Worm (Caenorhabditis elegans): ENCODE results near the gene C05C10.8.
A peak's percentile ranks its signal among the peaks of the same experiment; 100 is the strongest.

The C05C10.8 gene

DNA sequence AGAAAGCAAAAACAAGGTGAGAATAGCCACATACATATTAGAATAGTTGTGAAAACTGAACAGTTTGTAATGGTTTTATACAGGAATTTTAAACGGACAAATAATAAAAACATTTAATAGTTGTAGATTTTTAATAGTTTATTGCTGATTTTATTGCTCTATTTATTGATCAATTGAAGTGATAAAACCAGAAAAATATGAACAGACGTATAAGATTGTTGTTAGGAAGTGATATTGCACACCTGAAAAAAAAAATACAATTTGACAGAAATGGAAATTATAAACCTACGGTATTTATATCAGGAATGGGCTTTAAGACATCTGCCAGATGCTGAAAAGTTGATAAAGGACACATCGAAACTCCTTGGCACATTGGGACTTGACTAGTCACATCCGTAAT, at the start of gene C05C10.8:
Gene C05C10.8 (minus strand): TSS at position 101 of the 400 bp plus-strand sequence.
- TF ChIP-seq fkh-3 (tag; optimal IDR thresholded peaks at IDR 0.05) (no peak), bed-1 (GFP tag; IDR thresholded peaks at IDR 0.05) (no peak), ekl-4 (GFP tag; IDR thresholded peaks at IDR 0.05) (no peak), snpc-3.4 (tag; optimal IDR thresholded peaks at IDR 0.05) (no peak), egrh-3 (GFP tag; IDR thresholded peaks at IDR 0.05) (no peak), ceh-100 (GFP tag; IDR thresholded peaks at IDR 0.05) (no peak), mes-4 (tag; optimal IDR thresholded peaks at IDR 0.05) (no peak), F39B2.1 (GFP tag; IDR thresholded peaks at IDR 0.05) (no peak), F57A8.1 (GFP tag; optimal IDR thresholded peaks at IDR 0.05) (no peak), F57C9.4 (tag; optimal IDR thresholded peaks at IDR 0.05) (no peak), Y53F4B.3 (GFP tag; IDR thresholded peaks at IDR 0.05) (no peak), ceh-27 (GFP tag; optimal IDR thresholded peaks at IDR 0.05) (no peak), madf-8 (GFP tag; conservative IDR thresholded peaks at IDR 0.05) (no peak), ztf-3 (GFP tag; optimal IDR thresholded peaks at IDR 0.05) (no peak), tlf-1 (GFP tag; optimal IDR thresholded peaks at IDR 0.05) (no peak), hlh-12 (tag; optimal IDR thresholded peaks at IDR 0.05) (no peak), nfyb-1 (GFP tag; IDR thresholded peaks at IDR 0.05) (no peak), nhr-27 (tag; optimal IDR thresholded peaks at IDR 0.05) (no peak), ztf-26 (tag; optimal IDR thresholded peaks at IDR 0.05) (no peak)

ce11 chrII:9966954-9967353, 49.1 kb upstream of the C05C10.8 start, which contains the start of gene dtmk-1:
TSS of gene dtmk-1 (minus strand) at chrII:9967099.
- TF ChIP-seq ama-1 (optimal IDR thresholded peaks at IDR 0.05), result peak; percentile 11
- peak in 1 of 2 experiments; percentile 47 for TF ChIP-seq ama-1 (GFP tag; optimal IDR thresholded peaks at IDR 0.05)
- TF ChIP-seq hmg-1.2 (GFP tag; IDR thresholded peaks at IDR 0.05), result 0 out of 2 replicates have a peak, but pooled peaks have one; percentile 12
- no peak for TF ChIP-seq mxl-1 (tag; optimal IDR thresholded peaks at IDR 0.05)
- 0 out of 2 replicates have a peak, but pooled peaks have one; percentile 21 for TF ChIP-seq ekl-4 (GFP tag; IDR thresholded peaks at IDR 0.05)
- peak; percentile 17 for TF ChIP-seq snpc-1.1 (tag; optimal IDR thresholded peaks at IDR 0.05; ENCODE audit: insufficient read depth)

- TF ChIP-seq F52B5.7 (tag; optimal IDR thresholded peaks at IDR 0.05), result no peak
- no peak for TF ChIP-seq tbp1 (GFP tag; optimal IDR thresholded peaks at IDR 0.05)
- no peak for TF ChIP-seq hsf-1 (GFP tag; IDR thresholded peaks at IDR 0.05)
- no peak for TF ChIP-seq nhr-179 (tag; optimal IDR thresholded peaks at IDR 0.05)
- no peak for TF ChIP-seq ets-4 (GFP tag; optimal IDR thresholded peaks at IDR 0.05)
These were observed 47.5 kb upstream of the C05C10.8 start for ce11 chrII:9965325-9965724.

- 0 out of 2 replicates have a peak, but pooled peaks have one; percentile 2 for TF ChIP-seq dox-1 (GFP tag; IDR thresholded peaks at IDR 0.05)
- no peak for TF ChIP-seq ets-4 (GFP tag; optimal IDR thresholded peaks at IDR 0.05)
- peak; percentile 65 for TF ChIP-seq nhr-80 (tag; optimal IDR thresholded peaks at IDR 0.05)
These were observed 46.0 kb upstream of the C05C10.8 start for ce11 chrII:9963808-9964207.

DNA sequence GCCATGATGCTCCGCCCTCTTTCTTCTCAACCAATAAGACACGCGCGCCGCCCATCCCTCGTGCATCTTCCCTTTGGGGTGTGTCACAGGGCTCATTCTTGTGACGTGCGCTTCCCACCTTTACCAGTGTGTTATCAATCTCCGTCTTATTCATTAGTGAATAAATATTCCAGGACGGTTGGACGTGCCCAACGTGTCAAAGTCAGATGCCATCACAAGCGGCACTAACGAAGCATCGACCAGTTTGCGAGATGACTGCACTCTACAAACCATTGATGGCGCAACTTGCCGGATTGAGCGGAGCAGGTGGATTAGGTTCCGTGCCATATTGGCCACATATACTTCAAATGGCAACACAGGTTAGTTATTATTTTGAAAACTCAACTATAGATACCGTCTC, 42.3 kb upstream of the C05C10.8 start:
- no peak for TF ChIP-seq lir-1 (GFP tag; conservative IDR thresholded peaks at IDR 0.05)
- 0 out of 2 replicates have a peak, but pooled peaks have one; percentile 20 for TF ChIP-seq zfh-2 (GFP tag; conservative IDR thresholded peaks at IDR 0.05)
- no peak for TF ChIP-seq lag-1 (GFP tag; IDR thresholded peaks at IDR 0.05)
- no peak for TF ChIP-seq zim-3 (tag; optimal IDR thresholded peaks at IDR 0.05)
- no peak for TF ChIP-seq hsf-1 (GFP tag; IDR thresholded peaks at IDR 0.05)
- no peak for TF ChIP-seq cebp-1 (GFP tag; IDR thresholded peaks at IDR 0.05)
- TF ChIP-seq cebp-1 (tag; optimal IDR thresholded peaks at IDR 0.05), result no peak
